Fruit fly (Drosophila melanogaster): Measurements from ENCODE around the gene CG10984.

Gene CG10984

dm6 chr3L:12800167-12800566, 50.2 kb downstream of the CG10984 start (continued):
- TF ChIP-seq CG11762 (GFP tag; optimal IDR thresholded peaks at IDR 0.05; ENCODE audit: insufficient read depth) (no peak), spab (GFP tag; optimal IDR thresholded peaks at IDR 0.05) (no peak), CG8119 (GFP tag; IDR thresholded peaks at IDR 0.05) (peak; percentile 40; the same call in 1 of the 3 replicates)

dm6 chr3L:12802443-12802865, 52.5 kb downstream of the CG10984 start:
- TF ChIP-seq CG6808 (GFP tag; optimal IDR thresholded peaks at IDR 0.05) (peak; percentile 32), CG4318 (GFP tag; optimal IDR thresholded peaks at IDR 0.05) (peak; percentile 50), salr (GFP tag; optimal IDR thresholded peaks at IDR 0.05) (peak in 1 of 2 experiments; percentile 35), fkh (GFP tag; optimal IDR thresholded peaks at IDR 0.05) (peak; percentile 52), CG7368 (GFP tag; optimal IDR thresholded peaks at IDR 0.05) (no peak), fd85E (GFP tag; optimal IDR thresholded peaks at IDR 0.05) (no peak), Eip93F (GFP tag; optimal IDR thresholded peaks at IDR 0.05) (peak; percentile 24), Hr4 (GFP tag; optimal IDR thresholded peaks at IDR 0.05) (peak; percentile 78), eg (GFP tag; IDR thresholded peaks at IDR 0.05) (peak; percentile 91), CG1621 (tag; optimal IDR thresholded peaks at IDR 0.05) (no peak), CG8119 (GFP tag; IDR thresholded peaks at IDR 0.05) (peak; percentile 91), Ets96B (tag; optimal IDR thresholded peaks at IDR 0.05) (no peak), CG11762 (GFP tag; optimal IDR thresholded peaks at IDR 0.05; ENCODE audit: insufficient read depth) (peak; percentile 49), pdm3 (GFP tag; optimal IDR thresholded peaks at IDR 0.05) (peak; percentile 51), dac (GFP tag; optimal IDR thresholded peaks at IDR 0.05) (peak; percentile 57), CG11902 (GFP tag; optimal IDR thresholded peaks at IDR 0.05) (no peak), OdsH (GFP tag; optimal IDR thresholded peaks at IDR 0.05) (peak; percentile 52), net (GFP tag; optimal IDR thresholded peaks at IDR 0.05) (peak; percentile 63), esn (GFP tag; optimal IDR thresholded peaks at IDR 0.05) (no peak), Smox (GFP tag; optimal IDR thresholded peaks at IDR 0.05) (no peak), CG10631 (GFP tag; optimal IDR thresholded peaks at IDR 0.05) (peak; percentile 7), dsx (GFP tag; optimal IDR thresholded peaks at IDR 0.05; ENCODE audit: poor library complexity, severe bottlenecking) (no peak), CG15336 (GFP tag; IDR thresholded peaks at IDR 0.05) (peak; percentile 84), vri (GFP tag; optimal IDR thresholded peaks at IDR 0.05) (peak; percentile 86), acj6 (GFP tag; optimal IDR thresholded peaks at IDR 0.05) (peak; percentile 18), CG6276 (GFP tag; optimal IDR thresholded peaks at IDR 0.05) (peak; percentile 95), CG32006 (GFP tag; optimal IDR thresholded peaks at IDR 0.05) (peak; percentile 84), Lpt (GFP tag; optimal IDR thresholded peaks at IDR 0.05) (peak; percentile 78), CG16779 (tag; optimal IDR thresholded peaks at IDR 0.05) (peak; percentile 77), Blimp-1 (GFP tag; optimal IDR thresholded peaks at IDR 0.05) (no peak), fd59A (GFP tag; optimal IDR thresholded peaks at IDR 0.05) (no peak), Sox14 (GFP tag; optimal IDR thresholded peaks at IDR 0.05) (peak; percentile 63), CG6163 (GFP tag; IDR thresholded peaks at IDR 0.05) (peak; percentile 86), CG6792 (GFP tag; optimal IDR thresholded peaks at IDR 0.05) (peak; percentile 10), Eip78C (GFP tag) (peak; percentile 75), svp (GFP tag) (no peak), CG11294 (GFP tag; IDR thresholded peaks at IDR 0.05) (peak; percentile 50; the same call in 1 of the 2 replicates), Gug (GFP tag; IDR thresholded peaks at IDR 0.05) (peak; percentile 76), achi (GFP tag; optimal IDR thresholded peaks at IDR 0.05) (peak; percentile 18)
